Fruit fly (Drosophila melanogaster) whole organism, embryonic: ENCODE measurements around the gene Cnot4.

ENCODE experiments used
- Abd-B ChIP-seq: fragments of 200-800 bp; sonication (Bioruptor generic); optimal IDR thresholded peaks from 2 replicates; lab custom pipeline; 2018; ENCODE audit warnings: missing biosample characterization, mild to moderate bottlenecking, missing genetic modification characterization, moderate library complexity
- Atf6 ChIP-seq: fragments of 200-800 bp; sonication (Bioruptor generic); IDR thresholded peaks from 2 replicates; pipeline ENCODE4 v1.3.6; 2022; ENCODE audit warnings: missing biosample characterization, missing genetic modification characterization
- B-H2 ChIP-seq: fragments of 200-800 bp; sonication (Bioruptor generic); optimal IDR thresholded peaks from 2 replicates; lab custom pipeline; 2018; ENCODE audit warnings: missing biosample characterization, mild to moderate bottlenecking, missing genetic modification characterization
- CG10267 ChIP-seq: fragments of 200-800 bp; sonication (Bioruptor generic); optimal IDR thresholded peaks from 2 replicates; lab custom pipeline; 2018; ENCODE audit warnings: missing biosample characterization, mild to moderate bottlenecking, missing genetic modification characterization, moderate library complexity
- CG12071 ChIP-seq: fragments of 200-800 bp; sonication (Bioruptor generic); optimal IDR thresholded peaks from 3 replicates; lab custom pipeline; 2018; ENCODE audit warnings: missing biosample characterization, mild to moderate bottlenecking, missing genetic modification characterization
- CG12659 ChIP-seq: fragments of 200-800 bp; sonication (Bioruptor generic); optimal IDR thresholded peaks from 3 replicates; lab custom pipeline; 2017; ENCODE audit warnings: mild to moderate bottlenecking, missing biosample characterization, missing genetic modification reagents, missing genetic modification characterization
- CG13624 ChIP-seq: fragments of 200-800 bp; sonication (Bioruptor generic); optimal IDR thresholded peaks from 2 replicates; lab custom pipeline; 2016; ENCODE audit warnings: missing biosample characterization, missing genetic modification characterization
- CG14014 ChIP-seq: fragments of 200-800 bp; sonication (Bioruptor generic); IDR thresholded peaks from 2 replicates; pipeline ENCODE4 v1.3.6; 2022; ENCODE audit warnings: missing biosample characterization, missing genetic modification characterization
- CG14965 ChIP-seq: fragments of 200-800 bp; sonication (Bioruptor generic); optimal IDR thresholded peaks from 2 replicates; lab custom pipeline; 2016; ENCODE audit warnings: missing biosample characterization, missing genetic modification characterization, borderline replicate concordance
- CG1603 ChIP-seq: fragments of 200-800 bp; sonication (Bioruptor generic); optimal IDR thresholded peaks from 2 replicates; lab custom pipeline; 2019; ENCODE audit warnings: missing biosample characterization, mild to moderate bottlenecking, missing genetic modification characterization, moderate library complexity
- CG17328 ChIP-seq: fragments of 200-800 bp; sonication (Bioruptor generic); IDR thresholded peaks from 2 replicates; pipeline ENCODE4 v1.3.6; 2022; ENCODE audit warnings: missing biosample characterization, missing genetic modification characterization
- CG18619 ChIP-seq: fragments of 200-800 bp; sonication (Bioruptor generic); optimal IDR thresholded peaks from 3 replicates; lab custom pipeline; 2017; ENCODE audit warnings: missing biosample characterization, mild to moderate bottlenecking, missing genetic modification characterization
- CG34224 ChIP-seq: fragments of 200-800 bp; sonication (Bioruptor generic); IDR thresholded peaks from 3 replicates; pipeline ENCODE4 v1.3.6; 2022; ENCODE audit warnings: missing biosample characterization, missing genetic modification characterization; ENCODE audit not compliant: partially characterized antibody
- CG34376 ChIP-seq: fragments of 200-800 bp; sonication (Bioruptor generic); optimal IDR thresholded peaks from 2 replicates; lab custom pipeline; 2018; ENCODE audit warnings: missing biosample characterization, mild to moderate bottlenecking, missing genetic modification characterization
- CG4328 ChIP-seq: fragments of 200-800 bp; sonication (Bioruptor generic); optimal IDR thresholded peaks from 3 replicates; lab custom pipeline; 2017; ENCODE audit warnings: missing biosample characterization, missing genetic modification reagents, missing genetic modification characterization
- CG43689 ChIP-seq: fragments of 200-800 bp; sonication (Bioruptor generic); IDR thresholded peaks from 2 replicates; pipeline ENCODE4 v1.3.6; 2022; ENCODE audit warnings: missing biosample characterization, missing genetic modification characterization
- CG4707 ChIP-seq: fragments of 200-800 bp; sonication (Bioruptor generic); optimal IDR thresholded peaks from 2 replicates; lab custom pipeline; 2018; ENCODE audit warnings: missing biosample characterization, mild to moderate bottlenecking, missing genetic modification characterization, moderate library complexity
- Dip2 ChIP-seq: fragments of 200-800 bp; sonication (Bioruptor generic); IDR thresholded peaks from 2 replicates; pipeline ENCODE4 v1.3.6; 2022; ENCODE audit warnings: missing biosample characterization, missing genetic modification characterization
- Drgx ChIP-seq: fragments of 200-800 bp; sonication (Bioruptor generic); IDR thresholded peaks from 2 replicates; pipeline ENCODE4 v1.3.6; 2022; ENCODE audit warnings: missing biosample characterization, missing genetic modification characterization
- Gsc ChIP-seq: fragments of 200-800 bp; sonication (Bioruptor generic); IDR thresholded peaks from 2 replicates; pipeline ENCODE4 v1.3.6; 2022; ENCODE audit warnings: missing biosample characterization, missing genetic modification characterization
- HLH54F ChIP-seq: fragments of 200-800 bp; sonication (Bioruptor generic); optimal IDR thresholded peaks from 3 replicates; lab custom pipeline; 2016; ENCODE audit warnings: missing biosample characterization, missing genetic modification characterization
- HLHmδ ChIP-seq: fragments of 200-800 bp; sonication (Bioruptor generic); optimal IDR thresholded peaks from 2 replicates; lab custom pipeline; 2018; ENCODE audit warnings: missing biosample characterization, mild to moderate bottlenecking, missing genetic modification characterization, moderate library complexity
- NFAT ChIP-seq: fragments of 200-800 bp; sonication (Bioruptor generic); IDR thresholded peaks from 2 replicates; pipeline ENCODE4 v1.3.6; 2022; ENCODE audit warnings: missing biosample characterization, missing genetic modification characterization
- Poxn ChIP-seq: fragments of 200-800 bp; sonication (Bioruptor generic); IDR thresholded peaks from 2 replicates; pipeline ENCODE4 v1.3.6; 2022; ENCODE audit warnings: missing biosample characterization, missing genetic modification characterization
- Sin3A ChIP-seq: fragments of >200 bp; optimal IDR thresholded peaks from 2 replicates; lab custom pipeline; 2018
- Sox100B ChIP-seq: fragments of 200-800 bp; sonication (Bioruptor generic); optimal IDR thresholded peaks from 3 replicates; lab custom pipeline; 2018; ENCODE audit warnings: missing biosample characterization, mild to moderate bottlenecking, missing genetic modification characterization
- Sry-β ChIP-seq: fragments of 200-800 bp; sonication (Bioruptor generic); optimal IDR thresholded peaks from 2 replicates; lab custom pipeline; 2018; ENCODE audit warnings: missing biosample characterization, mild to moderate bottlenecking, missing genetic modification characterization, moderate library complexity
- ap ChIP-seq: fragments of 200-800 bp; sonication (Bioruptor generic); IDR thresholded peaks from 2 replicates; pipeline ENCODE4 v1.3.6; 2022; ENCODE audit warnings: missing biosample characterization, missing genetic modification characterization
- br ChIP-seq: fragments of >200 bp; optimal IDR thresholded peaks from 2 replicates; lab custom pipeline; 2017
- cad ChIP-seq: fragments of >200 bp; optimal IDR thresholded peaks from 2 replicates; lab custom pipeline; 2017; ENCODE audit warnings: missing biosample characterization, missing genetic modification characterization
- cg ChIP-seq: fragments of 200-800 bp; sonication (Bioruptor generic); optimal IDR thresholded peaks from 3 replicates; lab custom pipeline; 2019; ENCODE audit warnings: missing biosample characterization, mild to moderate bottlenecking, missing genetic modification characterization, moderate library complexity
- corto ChIP-seq: fragments of 200-800 bp; sonication (Bioruptor generic); optimal IDR thresholded peaks from 2 replicates; lab custom pipeline; 2016; ENCODE audit warnings: missing biosample characterization, mild to moderate bottlenecking, missing genetic modification characterization, moderate library complexity
- crc ChIP-seq: fragments of 200-800 bp; sonication (Bioruptor generic); optimal IDR thresholded peaks from 2 replicates; lab custom pipeline; 2016; ENCODE audit warnings: missing biosample characterization, missing genetic modification characterization
- dysf ChIP-seq: fragments of 200-800 bp; sonication (Bioruptor generic); IDR thresholded peaks from 3 replicates; pipeline ENCODE4 v1.3.6; 2022; ENCODE audit warnings: missing biosample characterization, missing genetic modification characterization
- ems ChIP-seq: fragments of 200-800 bp; sonication (Bioruptor generic); optimal IDR thresholded peaks from 3 replicates; lab custom pipeline; 2016; ENCODE audit warnings: missing biosample characterization, missing genetic modification characterization
- eve ChIP-seq, 2 experiments: fragments of >200 bp; optimal IDR thresholded peaks; 2 replicates each; lab custom pipeline; 2017; ENCODE audit warnings: missing biosample characterization in 2 of 2, missing genetic modification characterization in 2 of 2
- fd102C ChIP-seq: fragments of 200-800 bp; sonication (Bioruptor generic); optimal IDR thresholded peaks from 2 replicates; lab custom pipeline; 2018; ENCODE audit warnings: missing biosample characterization, mild to moderate bottlenecking, missing genetic modification characterization, moderate library complexity
- gsb-n ChIP-seq: fragments of 200-800 bp; sonication (Bioruptor generic); optimal IDR thresholded peaks from 3 replicates; lab custom pipeline; 2018; ENCODE audit warnings: missing biosample characterization, mild to moderate bottlenecking, missing genetic modification characterization
- jigr1 ChIP-seq: fragments of 200-800 bp; sonication (Bioruptor generic); IDR thresholded peaks from 3 replicates; pipeline ENCODE4 v1.3.6; 2022; ENCODE audit warnings: missing biosample characterization, missing genetic modification characterization
- jumu ChIP-seq: fragments of 200-800 bp; sonication (Bioruptor generic); optimal IDR thresholded peaks from 3 replicates; lab custom pipeline; 2016; ENCODE audit warnings: missing biosample characterization, missing genetic modification characterization
- lbe ChIP-seq: fragments of 200-800 bp; sonication (Bioruptor generic); optimal IDR thresholded peaks from 2 replicates; lab custom pipeline; 2016; ENCODE audit warnings: missing biosample characterization, mild to moderate bottlenecking, missing genetic modification characterization
- mld ChIP-seq: fragments of 200-800 bp; sonication (Bioruptor generic); IDR thresholded peaks from 3 replicates; pipeline ENCODE4 v1.3.6; 2022; ENCODE audit warnings: missing biosample characterization, missing genetic modification characterization; ENCODE audit not compliant: partially characterized antibody
- org-1 ChIP-seq: fragments of 200-800 bp; sonication (Bioruptor generic); optimal IDR thresholded peaks from 2 replicates; lab custom pipeline; 2017; ENCODE audit warnings: missing biosample characterization, missing genetic modification characterization
- seq ChIP-seq: fragments of 200-800 bp; sonication (Bioruptor generic); IDR thresholded peaks from 2 replicates; pipeline ENCODE4 v1.3.6; 2022; ENCODE audit warnings: missing biosample characterization, missing genetic modification characterization
- sug ChIP-seq: fragments of 200-800 bp; optimal IDR thresholded peaks from 2 replicates; lab custom pipeline; 2019; ENCODE audit warnings: missing biosample characterization, mild to moderate bottlenecking, missing genetic modification characterization, moderate library complexity
- tap ChIP-seq: fragments of 200-800 bp; optimal IDR thresholded peaks from 3 replicates; lab custom pipeline; 2019; ENCODE audit warnings: missing biosample characterization, mild to moderate bottlenecking, missing genetic modification characterization, moderate library complexity
- tio ChIP-seq: fragments of 200-800 bp; sonication (Bioruptor generic); optimal IDR thresholded peaks from 2 replicates; lab custom pipeline; 2017; ENCODE audit warnings: missing biosample characterization, missing genetic modification characterization, inconsistent platforms
- trh ChIP-seq: fragments of 200-800 bp; sonication (Bioruptor generic); optimal IDR thresholded peaks from 2 replicates; lab custom pipeline; 2016; ENCODE audit warnings: missing biosample characterization, missing genetic modification characterization
- vnd ChIP-seq: fragments of 200-800 bp; sonication (Bioruptor generic); IDR thresholded peaks from 3 replicates; pipeline ENCODE4 v1.3.6; 2022; ENCODE audit warnings: missing biosample characterization, missing genetic modification characterization; ENCODE audit not compliant: partially characterized antibody
- wek ChIP-seq: fragments of 200-800 bp; sonication (Bioruptor generic); optimal IDR thresholded peaks from 3 replicates; lab custom pipeline; 2018; ENCODE audit warnings: missing biosample characterization, mild to moderate bottlenecking, missing genetic modification characterization, moderate library complexity
- yki ChIP-seq: fragments of >200 bp; optimal IDR thresholded peaks from 3 replicates; lab custom pipeline; 2018
- zen2 ChIP-seq: fragments of 200-800 bp; sonication (Bioruptor generic); IDR thresholded peaks from 3 replicates; pipeline ENCODE4 v1.3.6; 2022; ENCODE audit warnings: missing biosample characterization, missing genetic modification characterization; ENCODE audit not compliant: partially characterized antibody

Gene Cnot4

DNA sequence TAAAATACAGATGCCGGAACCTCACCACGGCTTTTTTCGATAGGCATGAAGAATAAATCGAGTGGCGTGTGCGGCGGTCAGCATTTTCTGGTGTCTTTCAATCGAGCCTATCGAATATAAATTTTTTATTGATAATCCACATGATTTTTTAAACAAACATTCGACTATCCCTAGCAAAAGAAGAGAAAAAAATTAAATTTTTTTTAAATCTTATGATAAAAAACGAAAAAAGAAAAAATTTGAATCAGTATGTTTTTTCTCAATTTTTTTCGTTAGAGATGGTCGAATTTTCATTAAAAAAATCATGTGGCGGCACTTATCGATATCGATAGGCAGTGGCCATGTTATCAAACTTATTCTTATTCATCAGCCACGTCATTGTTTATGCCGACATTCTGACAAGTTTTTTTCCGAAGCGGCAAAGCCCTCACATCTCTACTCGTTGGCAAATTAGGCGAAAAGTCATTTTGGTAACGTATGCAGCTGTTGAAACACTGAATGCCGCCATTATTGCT, 30.1 kb downstream of the Cnot4 start, which contains the start of the genes SmB and KdelR (continued):
- no peak for TF ChIP-seq trh (GFP tag; lab: Kevin White, UChicago)
- TF ChIP-seq tap (tag; lab: Kevin White, UChicago), result no peak
- TF ChIP-seq CG14965 (GFP tag; lab: Kevin White, UChicago), result no peak
- no peak for TF ChIP-seq Sry-β (GFP tag; lab: Kevin White, UChicago)
- no peak for TF ChIP-seq CG43689 (GFP tag; lab: Robert Waterston, UW)
- no peak for TF ChIP-seq cg (GFP tag; lab: Kevin White, UChicago)
- TF ChIP-seq eve (GFP tag; optimal IDR thresholded peaks at IDR 0.05; lab: Kevin White, UChicago), result no peak
- peak; percentile 58 for TF ChIP-seq sug (tag; lab: Kevin White, UChicago)
- TF ChIP-seq CG4328 (GFP tag; lab: Kevin White, UChicago), result no peak
- no peak for TF ChIP-seq CG18619 (GFP tag; lab: Kevin White, UChicago)
- no peak for TF ChIP-seq tio
- TF ChIP-seq fd102C (GFP tag; lab: Kevin White, UChicago), result no peak
- no peak for TF ChIP-seq Poxn (GFP tag; lab: Robert Waterston, UW)
- TF ChIP-seq NFAT, result no peak
- no peak for TF ChIP-seq CG14014
- no peak for TF ChIP-seq HLH54F (GFP tag; lab: Kevin White, UChicago)
- TF ChIP-seq vnd (GFP tag; lab: Robert Waterston, UW), result peak; percentile 89; the same call in 2 of the 3 replicates
- TF ChIP-seq ems (GFP tag; lab: Kevin White, UChicago), result no peak
- no peak for TF ChIP-seq CG12071 (GFP tag; lab: Kevin White, UChicago)
- TF ChIP-seq yki, result no peak
- TF ChIP-seq CG12659 (GFP tag; lab: Kevin White, UChicago), result peak; percentile 82
- no peak; the same call in 2 of the 3 replicates for TF ChIP-seq jigr1
- no peak for TF ChIP-seq ap (GFP tag; lab: Robert Waterston, UW)
- TF ChIP-seq crc (GFP tag; lab: Kevin White, UChicago), result no peak
- TF ChIP-seq wek (GFP tag; lab: Kevin White, UChicago), result no peak
- TF ChIP-seq CG4707 (GFP tag; lab: Kevin White, UChicago), result no peak
- TF ChIP-seq dysf (GFP tag; lab: Robert Waterston, UW), result no peak
- no peak for TF ChIP-seq B-H2 (GFP tag; lab: Kevin White, UChicago)
- peak; percentile 44 for TF ChIP-seq Sin3A (lab: Kevin White, UChicago)
- no peak for TF ChIP-seq CG17328 (GFP tag; lab: Robert Waterston, UW)
- peak; percentile 83 for TF ChIP-seq CG34224 (GFP tag; lab: Robert Waterston, UW)
- no peak for TF ChIP-seq CG34376 (GFP tag; lab: Kevin White, UChicago)
- TF ChIP-seq HLHmδ (GFP tag; lab: Kevin White, UChicago), result no peak
- TF ChIP-seq seq (GFP tag; lab: Robert Waterston, UW), result no peak
- TF ChIP-seq Drgx (GFP tag; lab: Robert Waterston, UW), result no peak
- TF ChIP-seq br, result no peak
- peak; percentile 66 for TF ChIP-seq zen2
- TF ChIP-seq cad, result no peak
- TF ChIP-seq Atf6 (GFP tag; lab: Robert Waterston, UW), result no peak
- no peak for TF ChIP-seq Dip2 (GFP tag; lab: Robert Waterston, UW)
- TF ChIP-seq CG1603 (tag; lab: Kevin White, UChicago), result peak; percentile 16
- TF ChIP-seq CG13624 (GFP tag; lab: Kevin White, UChicago), result peak; percentile 33
- TF ChIP-seq mld (GFP tag; lab: Robert Waterston, UW), result peak; percentile 76; the same call in 2 of the 3 replicates
- TF ChIP-seq corto (GFP tag; lab: Kevin White, UChicago), result no peak
- peak; percentile 73 for TF ChIP-seq CG10267
- no peak for TF ChIP-seq Abd-B
- peak; percentile 67 for TF ChIP-seq lbe
- peak; percentile 7 for TF ChIP-seq jumu (GFP tag; lab: Kevin White, UChicago)
- TF ChIP-seq Gsc (GFP tag; lab: Robert Waterston, UW), result no peak
- peak; percentile 57 for TF ChIP-seq gsb-n
- peak; percentile 48 for TF ChIP-seq Sox100B (GFP tag; lab: Kevin White, UChicago)
- no peak for TF ChIP-seq org-1
